Fruit fly (Drosophila melanogaster): ENCODE measurements around the gene NimB3.
A peak's percentile ranks its signal among the peaks of the same experiment; 100 is the strongest.

The NimB3 gene

dm6 chr2L:13949789-13950188 is 18.0 kb downstream of the NimB3 start:
- TF ChIP-seq CG4496 (GFP tag; IDR thresholded peaks at IDR 0.05) (no peak), CG9948 (tag; optimal IDR thresholded peaks at IDR 0.05) (no peak)

dm6 chr2L:13947476-13947875 is 20.3 kb downstream of the NimB3 start, which contains the start of gene Vajk3:
Gene Vajk3, minus strand, starts transcription at chr2L:13947476.
- TF ChIP-seq CG4496 (GFP tag; IDR thresholded peaks at IDR 0.05) (peak; percentile 75), D1 (tag; optimal IDR thresholded peaks at IDR 0.05) (no peak)

DNA sequence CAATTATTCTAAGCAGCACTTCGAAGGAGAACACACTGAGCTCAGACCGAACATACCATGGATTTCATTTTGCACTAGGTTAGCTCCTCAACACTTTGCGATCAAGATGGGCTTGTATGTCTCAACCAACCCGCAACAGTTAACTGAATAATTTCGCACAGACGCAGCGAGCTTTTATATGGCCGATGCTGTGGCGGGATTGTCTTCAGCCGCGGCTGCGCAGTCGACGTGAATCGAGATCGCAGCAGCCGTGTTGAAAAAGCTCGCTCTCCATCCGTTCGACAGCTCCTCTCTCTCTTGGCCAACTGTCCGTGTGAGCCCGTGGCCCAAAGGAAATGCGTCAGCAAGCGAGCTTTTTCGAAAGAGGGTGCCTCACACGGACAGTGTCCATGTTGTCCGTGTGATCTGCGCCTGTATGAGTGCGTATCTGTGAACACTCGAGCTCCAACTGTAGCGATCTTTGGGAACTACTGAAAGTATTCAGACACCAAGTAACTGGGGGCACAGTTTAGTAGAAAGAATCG is 33.2 kb downstream of the NimB3 start, which contains the start of gene Vajk2:
Gene Vajk2 (minus strand): TSS at position 151 of the 524 bp plus-strand sequence.
- peak; percentile 84 for TF ChIP-seq CG4496 (GFP tag; IDR thresholded peaks at IDR 0.05)
- TF ChIP-seq Ets98B (GFP tag; IDR thresholded peaks at IDR 0.05), result peak; percentile 6; the same call in 1 of the 2 replicates
- no peak for TF ChIP-seq CG8159 (tag; optimal IDR thresholded peaks at IDR 0.05)
- TF ChIP-seq Pif1A (GFP tag; optimal IDR thresholded peaks at IDR 0.05), result no peak

dm6 chr2L:13931318-13931717 is 36.5 kb downstream of the NimB3 start, which contains the start of gene CG42711:
Gene CG42711, minus strand, starts transcription at chr2L:13931362.
- TF ChIP-seq CG10348 (GFP tag; IDR thresholded peaks at IDR 0.05), result no peak
- TF ChIP-seq CG9948 (tag; optimal IDR thresholded peaks at IDR 0.05), result no peak
- TF ChIP-seq CG12605 (GFP tag; IDR thresholded peaks at IDR 0.05), result peak; percentile 45; the same call in 1 of the 2 replicates
- no peak for TF ChIP-seq rn (GFP tag; IDR thresholded peaks at IDR 0.05)
- TF ChIP-seq Pif1A (GFP tag; optimal IDR thresholded peaks at IDR 0.05), result no peak
- TF ChIP-seq CG8159 (tag; optimal IDR thresholded peaks at IDR 0.05), result peak; percentile 52
- peak; percentile 75; the same call in 1 of the 2 replicates for TF ChIP-seq Ets98B (GFP tag; IDR thresholded peaks at IDR 0.05)
- TF ChIP-seq CG17806 (tag; optimal IDR thresholded peaks at IDR 0.05), result no peak
- no peak for TF ChIP-seq Pif1B (GFP tag; optimal IDR thresholded peaks at IDR 0.05)
- TF ChIP-seq CG4496 (GFP tag; IDR thresholded peaks at IDR 0.05), result peak; percentile 63; the same call in 2 of the 3 replicates
- no peak for TF ChIP-seq fd96Ca (GFP tag; IDR thresholded peaks at IDR 0.05)
- no peak for TF ChIP-seq CG8301 (tag; optimal IDR thresholded peaks at IDR 0.05)
- no peak for TF ChIP-seq CG13204 (GFP tag; optimal IDR thresholded peaks at IDR 0.05)
- TF ChIP-seq CG14655 (GFP tag; optimal IDR thresholded peaks at IDR 0.05), result no peak
- peak; percentile 71 for TF ChIP-seq CG32121 (GFP tag; IDR thresholded peaks at IDR 0.05)
- TF ChIP-seq EcR (GFP tag; optimal IDR thresholded peaks at IDR 0.05), result no peak
- TF ChIP-seq Snoo (tag; optimal IDR thresholded peaks at IDR 0.05), result no peak
- TF ChIP-seq CG15710 (tag; optimal IDR thresholded peaks at IDR 0.05), result no peak
- no peak for TF ChIP-seq CG34367 (tag; optimal IDR thresholded peaks at IDR 0.05)
- no peak for TF ChIP-seq gl (tag; optimal IDR thresholded peaks at IDR 0.05)
- TF ChIP-seq D1 (tag; optimal IDR thresholded peaks at IDR 0.05), result no peak

dm6 chr2L:13928461-13928860 is 39.3 kb downstream of the NimB3 start:
- no peak for TF ChIP-seq Pif1A (GFP tag; optimal IDR thresholded peaks at IDR 0.05)
- 0 out of 2 replicates have a peak, but pooled peaks have one; percentile 16 for TF ChIP-seq CG32121 (GFP tag; IDR thresholded peaks at IDR 0.05)
- no peak for TF ChIP-seq D1 (tag; optimal IDR thresholded peaks at IDR 0.05)
- TF ChIP-seq CG4496 (GFP tag; IDR thresholded peaks at IDR 0.05), result peak; percentile 15; the same call in 1 of the 3 replicates
- TF ChIP-seq CG14655 (GFP tag; optimal IDR thresholded peaks at IDR 0.05), result peak; percentile 30
- peak; percentile 34; the same call in 1 of the 2 replicates for TF ChIP-seq rn (GFP tag; IDR thresholded peaks at IDR 0.05)

dm6 chr2L:13925699-13926098 is 42.1 kb downstream of the NimB3 start:
- TF ChIP-seq D1 (tag; optimal IDR thresholded peaks at IDR 0.05) (no peak), CG17806 (tag; optimal IDR thresholded peaks at IDR 0.05) (no peak), CG9948 (tag; optimal IDR thresholded peaks at IDR 0.05) (no peak), CG34367 (tag; optimal IDR thresholded peaks at IDR 0.05) (no peak), CG15710 (tag; optimal IDR thresholded peaks at IDR 0.05) (no peak), CG13204 (GFP tag; optimal IDR thresholded peaks at IDR 0.05) (no peak), EcR (GFP tag; optimal IDR thresholded peaks at IDR 0.05) (no peak), gl (tag; optimal IDR thresholded peaks at IDR 0.05) (no peak), Pif1B (GFP tag; optimal IDR thresholded peaks at IDR 0.05) (no peak), Ets98B (GFP tag; IDR thresholded peaks at IDR 0.05) (no peak; the same call in 1 of the 2 replicates), rn (GFP tag; IDR thresholded peaks at IDR 0.05) (no peak), CG32121 (GFP tag; IDR thresholded peaks at IDR 0.05) (no peak), fd96Ca (GFP tag; IDR thresholded peaks at IDR 0.05) (no peak), CG10348 (GFP tag; IDR thresholded peaks at IDR 0.05) (no peak), CG14655 (GFP tag; optimal IDR thresholded peaks at IDR 0.05) (peak; percentile 49), Snoo (tag; optimal IDR thresholded peaks at IDR 0.05) (no peak), CG8301 (tag; optimal IDR thresholded peaks at IDR 0.05) (peak; percentile 1), CG12605 (GFP tag; IDR thresholded peaks at IDR 0.05) (no peak), CG4496 (GFP tag; IDR thresholded peaks at IDR 0.05) (peak; percentile 21; the same call in 1 of the 3 replicates), Pif1A (GFP tag; optimal IDR thresholded peaks at IDR 0.05) (no peak), CG8159 (tag; optimal IDR thresholded peaks at IDR 0.05) (no peak)

- TF ChIP-seq CG9948 (tag; optimal IDR thresholded peaks at IDR 0.05), result no peak
- TF ChIP-seq CG14655 (GFP tag; optimal IDR thresholded peaks at IDR 0.05), result peak; percentile 20
- TF ChIP-seq CG17806 (tag; optimal IDR thresholded peaks at IDR 0.05), result no peak
- no peak for TF ChIP-seq EcR (GFP tag; optimal IDR thresholded peaks at IDR 0.05)
- no peak for TF ChIP-seq gl (tag; optimal IDR thresholded peaks at IDR 0.05)
- no peak for TF ChIP-seq CG13204 (GFP tag; optimal IDR thresholded peaks at IDR 0.05)
- TF ChIP-seq CG12605 (GFP tag; IDR thresholded peaks at IDR 0.05), result no peak
- TF ChIP-seq Pif1B (GFP tag; optimal IDR thresholded peaks at IDR 0.05), result no peak
- no peak for TF ChIP-seq D1 (tag; optimal IDR thresholded peaks at IDR 0.05)
Observed at dm6 chr2L:13923984-13924383, 43.8 kb downstream of the NimB3 start.

Measured in whole organism, pupa.